Worm (Caenorhabditis elegans): ENCODE data around the gene T01G5.6.

The T01G5.6 gene

ce11 chrV:15136772-15137171 lies 22.9 kb upstream of the T01G5.6 start, which contains the start of gene aipl-1 (continued):
- TF ChIP-seq B0035.1 (tag; optimal IDR thresholded peaks at IDR 0.05) (no peak), mes-4 (tag; optimal IDR thresholded peaks at IDR 0.05) (no peak), ceh-91 (GFP tag; IDR thresholded peaks at IDR 0.05) (peak; percentile 46), tbx-9 (tag; optimal IDR thresholded peaks at IDR 0.05; ENCODE audit: borderline replicate concordance) (no peak), lsl-1 (GFP tag; optimal IDR thresholded peaks at IDR 0.05) (peak; percentile 48), cebp-1 (GFP tag; IDR thresholded peaks at IDR 0.05) (0 out of 2 replicates have a peak, but pooled peaks have one; percentile 36), cebp-1 (tag; optimal IDR thresholded peaks at IDR 0.05) (no peak), F23B12.7 (tag; optimal IDR thresholded peaks at IDR 0.05; ENCODE audit: insufficient read depth) (peak; percentile 76), B0019.2 (GFP tag; conservative IDR thresholded peaks at IDR 0.05) (0 out of 2 replicates have a peak, but pooled peaks have one; percentile 42), madf-6 (GFP tag; IDR thresholded peaks at IDR 0.05) (peak; percentile 40; the same call in 1 of the 2 replicates), nfya-2 (GFP tag; IDR thresholded peaks at IDR 0.05) (no peak), F49E8.2 (tag; optimal IDR thresholded peaks at IDR 0.05; ENCODE audit: insufficient read depth) (peak; percentile 77), D2030.7 (GFP tag; IDR thresholded peaks at IDR 0.05) (peak; percentile 79), lin-26 (GFP tag; IDR thresholded peaks at IDR 0.05) (no peak), madf-3 (GFP tag; IDR thresholded peaks at IDR 0.05) (no peak), nfyb-1 (GFP tag; IDR thresholded peaks at IDR 0.05) (no peak), dox-1 (GFP tag; IDR thresholded peaks at IDR 0.05) (peak; percentile 73), rec-8 (tag; optimal IDR thresholded peaks at IDR 0.05) (no peak), mcd-1 (GFP tag; IDR thresholded peaks at IDR 0.05) (peak; percentile 90), Y95B8A.8 (GFP tag; IDR thresholded peaks at IDR 0.05) (0 out of 2 replicates have a peak, but pooled peaks have one; percentile 31)

DNA sequence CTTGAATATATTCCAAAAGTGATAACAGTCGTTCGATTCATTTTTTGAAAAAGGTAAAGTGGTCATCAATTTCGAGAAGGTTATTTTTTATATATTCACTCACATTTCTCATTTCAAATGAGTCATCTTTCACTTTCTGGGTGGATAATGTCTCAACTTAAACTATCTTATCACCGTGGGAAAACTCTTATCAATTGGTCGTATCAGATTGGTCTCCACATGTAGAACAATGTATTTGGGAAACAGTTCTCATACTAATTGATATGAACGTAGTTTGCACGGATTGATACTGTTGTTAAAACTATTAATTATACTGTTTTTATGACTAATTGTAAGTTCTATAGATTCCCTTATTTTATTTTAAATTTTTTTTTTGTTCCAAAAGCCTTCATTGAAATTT lies 19.9 kb upstream of the T01G5.6 start:
- TF ChIP-seq ztf-6 (GFP tag; IDR thresholded peaks at IDR 0.05) = no peak
- 0 out of 2 replicates have a peak, but pooled peaks have one; percentile 18 for TF ChIP-seq hsf-1 (GFP tag; IDR thresholded peaks at IDR 0.05)
- TF ChIP-seq madf-6 (GFP tag; IDR thresholded peaks at IDR 0.05) = no peak
- no peak for TF ChIP-seq dox-1 (GFP tag; IDR thresholded peaks at IDR 0.05)

DNA sequence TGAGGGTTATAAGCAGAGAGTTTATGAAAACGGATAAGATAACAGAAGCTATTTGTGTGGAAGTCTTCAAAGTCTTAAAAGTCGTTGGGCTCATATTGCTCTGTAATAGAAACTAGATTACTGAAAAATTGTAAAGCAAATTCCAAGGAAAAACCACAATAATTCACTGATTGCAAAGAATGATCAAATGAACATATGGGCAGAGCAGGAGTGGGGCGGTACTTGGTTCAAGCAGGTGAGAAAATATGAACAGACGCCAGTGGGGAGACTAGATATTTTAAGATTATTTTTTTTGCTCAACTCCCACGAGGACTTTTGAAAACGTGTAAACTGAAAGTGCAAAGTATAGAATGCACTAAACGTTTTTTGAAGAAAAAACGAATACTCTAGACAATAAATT lies 18.5 kb upstream of the T01G5.6 start, which contains the start of gene str-171:
Gene str-171 (minus strand): TSS at position 101 of the 400 bp plus-strand sequence.
- TF ChIP-seq rpc-1 (optimal IDR thresholded peaks at IDR 0.05) = no peak
- no peak for TF ChIP-seq rpc-1 (tag; optimal IDR thresholded peaks at IDR 0.05)
- no peak for TF ChIP-seq bed-1 (GFP tag; IDR thresholded peaks at IDR 0.05)
- TF ChIP-seq ztf-28 (GFP tag; IDR thresholded peaks at IDR 0.05) = no peak
- TF ChIP-seq lsy-27 (tag; optimal IDR thresholded peaks at IDR 0.05; ENCODE audit: borderline replicate concordance, insufficient read depth) = no peak
- no peak for TF ChIP-seq hmg-20 (GFP tag; IDR thresholded peaks at IDR 0.05)
- TF ChIP-seq nfyb-1 (GFP tag; IDR thresholded peaks at IDR 0.05) = no peak
- TF ChIP-seq Y79H2A.3 (GFP tag; conservative IDR thresholded peaks at IDR 0.05) = no peak
- no peak for TF ChIP-seq hlh-12 (tag; optimal IDR thresholded peaks at IDR 0.05)
- no peak for TF ChIP-seq ceh-91 (GFP tag; IDR thresholded peaks at IDR 0.05)
- no peak for TF ChIP-seq B0336.3 (GFP tag; IDR thresholded peaks at IDR 0.05)

DNA sequence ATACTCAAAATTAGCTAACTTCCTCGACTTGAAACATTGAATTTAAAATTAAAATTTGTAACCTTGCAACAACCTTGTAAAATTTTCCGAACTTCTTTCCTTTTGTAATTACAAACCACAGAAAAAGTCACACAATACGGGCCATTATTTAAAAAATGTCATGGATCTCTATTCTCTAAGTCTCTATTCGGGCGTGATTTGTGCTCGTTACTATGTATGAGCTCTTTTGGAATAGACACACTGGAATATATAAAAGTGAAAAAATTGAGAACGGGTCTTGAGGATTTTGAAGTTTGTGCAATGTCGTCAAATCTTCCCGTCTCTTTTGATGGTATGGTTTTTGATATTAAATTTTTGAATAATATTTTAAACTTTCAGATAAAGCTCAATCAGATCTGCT lies 14.1 kb upstream of the T01G5.6 start, which contains the start of gene srr-7:
Gene srr-7 (plus strand): TSS at position 301 of the 400 bp plus-strand sequence.
- TF ChIP-seq F52B5.7 (tag; optimal IDR thresholded peaks at IDR 0.05) = no peak
- TF ChIP-seq nhr-120 (GFP tag; IDR thresholded peaks at IDR 0.05) = no peak
- TF ChIP-seq ets-4 (GFP tag; optimal IDR thresholded peaks at IDR 0.05) = no peak
- TF ChIP-seq nfya-1 (tag; optimal IDR thresholded peaks at IDR 0.05; ENCODE audit: borderline replicate concordance, insufficient read depth) = no peak

All from whole organism, young adult.